Worm (Caenorhabditis elegans) whole organism, L4/young adult: ENCODE results near the gene srh-7.

Source experiments
- W03F9.2 ChIP-seq: fragments of 150-350 bp; optimal IDR thresholded peaks from 2 replicates; lab custom pipeline; 2014; ENCODE audit warnings: missing biosample characterization, missing genetic modification characterization
- dao-5 ChIP-seq: sonication (generic microtip); optimal IDR thresholded peaks from 2 replicates; lab custom pipeline; 2016; ENCODE audit warnings: missing genotype, missing genetic modification characterization, moderate library complexity, missing compliant biosample characterization
- him-1 ChIP-seq: sonication (generic microtip); optimal IDR thresholded peaks from 2 replicates; lab custom pipeline; 2016; ENCODE audit warnings: missing genotype, missing genetic modification reagents, missing genetic modification characterization, missing compliant biosample characterization

DNA sequence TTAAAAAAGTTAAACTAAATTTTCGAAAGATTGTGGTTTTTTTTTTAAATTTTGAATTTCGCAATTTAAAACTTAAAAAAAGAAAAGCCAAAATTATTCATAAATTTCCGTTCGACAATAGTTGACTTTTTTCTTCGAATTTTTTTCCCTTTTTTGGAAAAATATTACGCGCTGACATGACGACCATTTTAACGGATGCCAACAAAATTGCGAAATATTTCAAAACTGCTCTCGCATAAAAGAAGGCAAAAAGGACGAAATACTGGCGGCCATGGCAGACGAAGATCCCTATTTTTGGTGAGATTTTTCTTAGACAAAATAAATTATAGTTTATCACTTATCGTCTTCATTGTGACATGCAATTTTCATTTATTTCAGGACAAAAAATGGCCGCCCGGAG lies 30.5 kb downstream of the srh-7 start:
- TF ChIP-seq him-1 (tag; lab: Kevin White, UChicago) (no peak), dao-5 (tag; lab: Kevin White, UChicago) (no peak), W03F9.2 (no peak)
